Worm (Caenorhabditis elegans): ENCODE results near the gene F59D12.5.
A peak's percentile ranks its signal among the peaks of the same experiment; 100 is the strongest.

Gene F59D12.5

ce11 chrX:15604236-15604635 lies 42.9 kb downstream of the F59D12.5 start:
- no peak for TF ChIP-seq pha-2 (tag; optimal IDR thresholded peaks at IDR 0.05)
- no peak for TF ChIP-seq fkh-6 (tag; optimal IDR thresholded peaks at IDR 0.05)
- TF ChIP-seq npax-4 (tag; optimal IDR thresholded peaks at IDR 0.05), result no peak
- TF ChIP-seq ceh-48 (tag; optimal IDR thresholded peaks at IDR 0.05), result no peak
- TF ChIP-seq lin-11 (tag; optimal IDR thresholded peaks at IDR 0.05), result no peak
- TF ChIP-seq rnt-1 (tag; optimal IDR thresholded peaks at IDR 0.05), result no peak
- TF ChIP-seq pros-1 (tag; optimal IDR thresholded peaks at IDR 0.05), result no peak
- no peak for TF ChIP-seq ama-1 (optimal IDR thresholded peaks at IDR 0.05)
- TF ChIP-seq ceh-30 (tag; optimal IDR thresholded peaks at IDR 0.05), result no peak
- no peak for TF ChIP-seq zip-5 (tag; optimal IDR thresholded peaks at IDR 0.05)
- no peak for TF ChIP-seq ceh-9 (tag; optimal IDR thresholded peaks at IDR 0.05)
- TF ChIP-seq unc-42 (tag; optimal IDR thresholded peaks at IDR 0.05), result no peak
- no peak for TF ChIP-seq sox-2 (GFP tag; IDR thresholded peaks at IDR 0.05)
- TF ChIP-seq odd-2 (tag; optimal IDR thresholded peaks at IDR 0.05), result no peak
- TF ChIP-seq pat-9 (tag; optimal IDR thresholded peaks at IDR 0.05), result no peak
- no peak for TF ChIP-seq nfya-1 (tag; optimal IDR thresholded peaks at IDR 0.05)
- no peak for TF ChIP-seq ets-4 (tag; optimal IDR thresholded peaks at IDR 0.05)
- TF ChIP-seq sdc-2 (tag; optimal IDR thresholded peaks at IDR 0.05), result no peak

- no peak for TF ChIP-seq hlh-15 (tag; optimal IDR thresholded peaks at IDR 0.05)
- TF ChIP-seq sox-2 (GFP tag; IDR thresholded peaks at IDR 0.05), result no peak
- no peak for TF ChIP-seq unc-3 (GFP tag; conservative IDR thresholded peaks at IDR 0.05)
- TF ChIP-seq unc-3 (tag; optimal IDR thresholded peaks at IDR 0.05), result no peak
- TF ChIP-seq ceh-18 (tag; optimal IDR thresholded peaks at IDR 0.05), result no peak
- no peak for TF ChIP-seq ceh-9 (tag; optimal IDR thresholded peaks at IDR 0.05)
- TF ChIP-seq ttx-3 (tag; optimal IDR thresholded peaks at IDR 0.05), result no peak
- no peak for TF ChIP-seq ceh-34 (tag; optimal IDR thresholded peaks at IDR 0.05)
- TF ChIP-seq sox-4 (tag; optimal IDR thresholded peaks at IDR 0.05), result no peak
- TF ChIP-seq nfya-1 (tag; optimal IDR thresholded peaks at IDR 0.05), result no peak
- TF ChIP-seq hlh-30 (tag; optimal IDR thresholded peaks at IDR 0.05; ENCODE audit: insufficient read depth), result peak; percentile 5
- peak; percentile 51 for TF ChIP-seq elt-2 (tag; optimal IDR thresholded peaks at IDR 0.05)
- peak; percentile 6 for TF ChIP-seq pat-9 (tag; optimal IDR thresholded peaks at IDR 0.05)
- no peak for TF ChIP-seq ceh-19 (GFP tag; optimal IDR thresholded peaks at IDR 0.05)
- no peak for TF ChIP-seq ceh-48 (tag; optimal IDR thresholded peaks at IDR 0.05)
- TF ChIP-seq che-1 (tag; optimal IDR thresholded peaks at IDR 0.05), result no peak
- TF ChIP-seq ets-4 (tag; optimal IDR thresholded peaks at IDR 0.05), result no peak
Measured at ce11 chrX:15600512-15601117, 46.6 kb downstream of the F59D12.5 start, which contains the start of gene ent-2. Gene ent-2 (plus strand): TSS chrX:15601067.

DNA sequence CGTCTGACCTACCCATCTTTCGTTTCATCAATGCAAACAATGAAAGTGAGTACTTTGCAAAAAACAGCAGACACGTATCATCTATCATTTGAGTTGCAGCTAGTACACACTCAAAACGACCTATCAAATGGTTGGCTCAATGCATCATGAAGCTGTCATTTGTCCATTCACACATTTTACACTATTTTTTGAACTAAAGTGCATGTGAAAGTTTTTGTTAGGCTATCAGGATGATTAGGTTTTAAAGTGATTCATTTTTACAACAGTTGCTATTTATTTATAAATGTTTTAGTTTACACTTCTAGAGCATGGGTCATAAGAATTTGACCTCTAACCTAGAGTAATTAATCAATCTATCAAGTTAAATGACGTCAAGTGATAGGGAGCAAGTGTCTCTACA lies 47.2 kb downstream of the F59D12.5 start:
- TF ChIP-seq sox-2 (GFP tag; IDR thresholded peaks at IDR 0.05) (no peak), mec-3 (tag; optimal IDR thresholded peaks at IDR 0.05; ENCODE audit: borderline replicate concordance) (no peak), eyg-1 (tag; optimal IDR thresholded peaks at IDR 0.05) (no peak), dve-1 (tag; optimal IDR thresholded peaks at IDR 0.05) (no peak), Y22D7AL.16 (tag; optimal IDR thresholded peaks at IDR 0.05) (no peak), dmd-4 (tag; optimal IDR thresholded peaks at IDR 0.05; ENCODE audit: borderline replicate concordance) (no peak), ama-1 (optimal IDR thresholded peaks at IDR 0.05) (no peak), pag-3 (tag; optimal IDR thresholded peaks at IDR 0.05; ENCODE audit: borderline replicate concordance) (no peak), sdc-2 (tag; optimal IDR thresholded peaks at IDR 0.05) (no peak), ceh-31 (tag; optimal IDR thresholded peaks at IDR 0.05) (no peak), nhr-232 (tag; optimal IDR thresholded peaks at IDR 0.05) (no peak), F13H6.1 (tag; optimal IDR thresholded peaks at IDR 0.05) (no peak), syd-9 (tag; optimal IDR thresholded peaks at IDR 0.05) (no peak), zip-5 (tag; optimal IDR thresholded peaks at IDR 0.05) (no peak), tbx-7 (tag; optimal IDR thresholded peaks at IDR 0.05) (no peak), K02D7.2 (tag; optimal IDR thresholded peaks at IDR 0.05) (no peak), elt-2 (tag; optimal IDR thresholded peaks at IDR 0.05) (no peak)

Measured in whole organism, late embryonic.